Worm (Caenorhabditis elegans) whole organism, early embryonic: ENCODE measurements around the gene Y54E2A.9.

Experiments
- B0310.2 ChIP-seq: sonication (generic microtip); optimal IDR thresholded peaks from 2 replicates; lab custom pipeline; 2016; ENCODE audit warnings: mild to moderate bottlenecking, missing genetic modification characterization, missing compliant biosample characterization
- F13C5.2 ChIP-seq: sonication (generic microtip); optimal IDR thresholded peaks from 2 replicates; lab custom pipeline; 2017; ENCODE audit warnings: mild to moderate bottlenecking, missing genetic modification characterization, inconsistent platforms, missing compliant biosample characterization
- aly-1 ChIP-seq: sonication (generic microtip); optimal IDR thresholded peaks from 2 replicates; lab custom pipeline; 2016; ENCODE audit warnings: missing genetic modification characterization, missing compliant biosample characterization
- ama-1 ChIP-seq: fragments of 150-350 bp; optimal IDR thresholded peaks from 2 replicates; lab custom pipeline; 2014
- ceh-13 ChIP-seq: fragments of 200-800 bp; sonication (Bioruptor generic); optimal IDR thresholded peaks from 2 replicates; lab custom pipeline; 2018; ENCODE audit warnings: mild to moderate bottlenecking, missing genetic modification characterization, missing compliant biosample characterization
- ceh-36 ChIP-seq: sonication (generic microtip); optimal IDR thresholded peaks from 2 replicates; lab custom pipeline; 2016; ENCODE audit warnings: missing genetic modification characterization, inconsistent platforms, missing compliant biosample characterization
- ets-7 ChIP-seq: sonication (generic microtip); optimal IDR thresholded peaks from 2 replicates; lab custom pipeline; 2016; ENCODE audit warnings: missing genotype, missing genetic modification characterization, missing compliant biosample characterization
- flt-1 ChIP-seq: fragments of 200-800 bp; sonication (Bioruptor generic); IDR thresholded peaks from 2 replicates; pipeline ENCODE4 v1.3.6; 2022; ENCODE audit warnings: missing genetic modification characterization, missing compliant biosample characterization
- hmbx-1 ChIP-seq: sonication (generic microtip); optimal IDR thresholded peaks from 2 replicates; lab custom pipeline; 2016; ENCODE audit warnings: mild to moderate bottlenecking, missing genetic modification characterization, missing compliant biosample characterization
- hmg-4 ChIP-seq: fragments of 200-800 bp; sonication (Bioruptor generic); optimal IDR thresholded peaks from 2 replicates; lab custom pipeline; 2018; ENCODE audit warnings: mild to moderate bottlenecking, missing genetic modification characterization, missing compliant biosample characterization
- hnd-1 ChIP-seq: sonication (generic microtip); optimal IDR thresholded peaks from 2 replicates; lab custom pipeline; 2016; ENCODE audit warnings: missing genetic modification characterization, missing compliant biosample characterization
- pes-1 ChIP-seq: fragments of 200-800 bp; sonication (Bioruptor generic); IDR thresholded peaks from 2 replicates; pipeline ENCODE4 v1.3.6; 2022; ENCODE audit warnings: missing genetic modification reagents, missing genetic modification characterization, missing compliant biosample characterization
- scrt-1 ChIP-seq: fragments of 200-800 bp; sonication (Bioruptor generic); IDR thresholded peaks from 2 replicates; pipeline ENCODE4 v1.3.6; 2022; ENCODE audit warnings: missing genetic modification characterization, missing compliant biosample characterization
- sea-1 ChIP-seq: fragments of 200-800 bp; sonication (Bioruptor generic); conservative IDR thresholded peaks from 2 replicates; pipeline ENCODE4 v1.3.6; 2022; ENCODE audit warnings: missing genetic modification characterization, missing compliant biosample characterization
- tbx-11 ChIP-seq: fragments of 200-800 bp; sonication (Bioruptor generic); IDR thresholded peaks from 2 replicates; pipeline ENCODE4 v1.3.6; 2022; ENCODE audit warnings: missing genetic modification characterization, missing compliant biosample characterization
- tbx-37 ChIP-seq: fragments of 200-800 bp; sonication (Bioruptor generic); conservative IDR thresholded peaks from 2 replicates; pipeline ENCODE4 v1.3.6; 2022; ENCODE audit warnings: missing genetic modification reagents, missing genetic modification characterization, missing compliant biosample characterization
- tra-4 ChIP-seq: sonication (generic microtip); optimal IDR thresholded peaks from 2 replicates; lab custom pipeline; 2017; ENCODE audit warnings: missing genetic modification characterization, missing compliant biosample characterization

The Y54E2A.9 gene

DNA sequence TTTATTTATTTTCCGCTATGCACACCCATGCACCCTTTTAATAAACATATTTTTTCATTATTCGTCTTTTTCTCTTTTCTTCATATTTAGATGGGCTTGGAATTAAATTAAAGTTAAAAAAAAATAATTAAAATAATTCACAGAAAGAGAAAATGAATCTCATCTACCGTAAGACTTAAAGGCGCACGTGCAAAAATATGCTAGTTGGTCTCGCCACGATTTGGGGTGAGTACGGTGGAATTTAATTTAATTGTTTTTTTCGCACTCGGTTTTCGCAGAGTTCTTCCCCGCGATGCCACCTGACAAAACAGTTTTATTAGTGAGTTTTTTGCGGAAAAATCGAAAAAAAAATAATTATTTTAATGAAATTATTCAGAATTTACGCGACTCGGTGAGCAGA, 7.7 kb downstream of the Y54E2A.9 start, which contains the start of gene Y54E2A.8:
Gene Y54E2A.8 (plus strand): TSS at position 254 of the 400 bp plus-strand sequence.
- no peak for TF ChIP-seq flt-1 (GFP tag; lab: Robert Waterston, UW)
- TF ChIP-seq hnd-1 (tag; lab: Kevin White, UChicago) = no peak
- no peak for TF ChIP-seq tra-4 (tag; lab: Kevin White, UChicago)
- TF ChIP-seq scrt-1 (GFP tag; lab: Robert Waterston, UW) = no peak
- no peak for TF ChIP-seq ceh-36 (tag; lab: Kevin White, UChicago)
- no peak for TF ChIP-seq ceh-13
- TF ChIP-seq hmbx-1 (tag; lab: Kevin White, UChicago) = no peak
- TF ChIP-seq aly-1 (tag; lab: Kevin White, UChicago) = no peak
- no peak for TF ChIP-seq sea-1 (GFP tag; lab: Robert Waterston, UW)
- no peak for TF ChIP-seq tbx-37 (GFP tag; lab: Robert Waterston, UW)
- TF ChIP-seq hmg-4 (GFP tag; lab: Kevin White, UChicago) = no peak
- TF ChIP-seq ets-7 (tag; lab: Kevin White, UChicago) = no peak
- no peak for TF ChIP-seq F13C5.2 (tag; lab: Kevin White, UChicago)
- no peak for TF ChIP-seq ama-1 (lab: Kevin White, UChicago)
- TF ChIP-seq tbx-11 (GFP tag; lab: Robert Waterston, UW) = no peak
- no peak for TF ChIP-seq B0310.2 (tag; lab: Kevin White, UChicago)
- no peak for TF ChIP-seq pes-1 (GFP tag; lab: Robert Waterston, UW)

DNA sequence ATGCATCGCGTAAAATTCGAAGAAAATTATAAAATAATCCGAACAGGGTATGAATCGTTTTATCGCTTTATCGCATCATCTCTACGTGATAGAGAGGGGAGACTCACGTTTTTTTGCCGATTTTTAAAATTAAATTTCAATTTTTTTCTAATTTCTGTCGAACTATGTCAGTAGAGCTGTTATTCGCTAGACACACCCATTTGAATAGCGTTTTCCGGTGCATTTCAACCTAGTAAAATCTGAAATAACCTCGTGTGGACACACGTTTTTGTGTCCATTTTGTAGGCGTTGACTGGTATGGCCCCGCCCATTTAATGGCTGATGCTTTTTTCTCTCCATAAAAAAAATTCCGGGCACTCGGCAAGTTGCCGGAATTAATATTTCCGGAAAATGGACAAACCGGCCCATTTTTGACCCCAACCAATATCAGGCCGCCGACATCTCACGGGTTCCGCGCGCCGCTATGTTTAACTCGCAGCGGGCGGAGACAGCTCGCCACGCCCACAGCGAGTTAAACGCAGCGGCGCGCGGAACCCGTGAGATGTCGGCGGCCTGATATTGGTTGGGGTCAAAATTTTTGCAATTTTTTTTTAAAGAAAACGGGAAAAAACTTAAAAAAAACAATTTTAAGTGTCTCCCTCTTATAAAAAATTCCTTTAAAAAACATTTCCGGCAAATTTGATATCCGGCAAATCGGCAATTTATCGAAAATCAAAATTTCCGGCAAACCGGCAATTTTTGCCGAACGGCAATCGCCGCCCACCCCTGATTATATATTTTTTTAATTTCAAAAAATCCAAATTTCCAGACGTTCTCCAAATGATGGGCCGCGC, 12.6 kb downstream of the Y54E2A.9 start, which contains the start of gene Y54E2A.7:
Gene Y54E2A.7 (minus strand): TSS at position 51 of the 833 bp plus-strand sequence.
- TF ChIP-seq hmbx-1 (tag; lab: Kevin White, UChicago) = no peak
- TF ChIP-seq ama-1 (lab: Kevin White, UChicago) = no peak
- TF ChIP-seq hmg-4 (GFP tag; lab: Kevin White, UChicago) = no peak
- no peak for TF ChIP-seq F13C5.2 (tag; lab: Kevin White, UChicago)
- no peak for TF ChIP-seq sea-1 (GFP tag; lab: Robert Waterston, UW)
- no peak for TF ChIP-seq scrt-1 (GFP tag; lab: Robert Waterston, UW)
- no peak for TF ChIP-seq aly-1 (tag; lab: Kevin White, UChicago)
- no peak for TF ChIP-seq flt-1 (GFP tag; lab: Robert Waterston, UW)
- TF ChIP-seq tbx-37 (GFP tag; lab: Robert Waterston, UW) = no peak
- no peak for TF ChIP-seq tbx-11 (GFP tag; lab: Robert Waterston, UW)
- TF ChIP-seq hnd-1 (tag; lab: Kevin White, UChicago) = no peak
- TF ChIP-seq ceh-36 (tag; lab: Kevin White, UChicago) = no peak
- TF ChIP-seq B0310.2 (tag; lab: Kevin White, UChicago) = no peak
- no peak for TF ChIP-seq tra-4 (tag; lab: Kevin White, UChicago)
- no peak for TF ChIP-seq ceh-13
- no peak; the same call in 1 of the 2 replicates for TF ChIP-seq pes-1 (GFP tag; lab: Robert Waterston, UW)
- TF ChIP-seq ets-7 (tag; lab: Kevin White, UChicago) = no peak

DNA sequence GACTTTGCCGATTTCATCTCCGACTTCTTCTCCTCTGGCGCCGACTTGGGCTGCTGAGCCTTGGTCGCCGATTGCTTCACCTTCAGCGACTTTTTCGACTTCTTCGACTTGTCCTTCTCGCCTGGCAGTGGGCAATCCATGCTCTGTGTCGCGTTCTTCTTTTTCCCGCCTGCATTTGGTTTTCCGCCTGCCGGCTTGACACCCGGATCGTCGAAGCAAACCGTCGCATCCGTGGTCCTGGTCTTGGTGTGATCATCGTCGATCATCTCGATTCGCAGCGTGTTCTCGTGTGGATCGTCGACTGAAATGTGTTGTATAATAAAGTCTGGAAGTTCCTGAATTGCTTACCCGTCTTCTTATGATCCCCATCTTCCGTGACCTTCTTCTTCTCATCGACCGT, 13.7 kb downstream of the Y54E2A.9 start:
- TF ChIP-seq tbx-11 (GFP tag; lab: Robert Waterston, UW) = no peak
- no peak for TF ChIP-seq flt-1 (GFP tag; lab: Robert Waterston, UW)
- no peak for TF ChIP-seq ama-1 (lab: Kevin White, UChicago)
- no peak for TF ChIP-seq hmg-4 (GFP tag; lab: Kevin White, UChicago)
- TF ChIP-seq scrt-1 (GFP tag; lab: Robert Waterston, UW) = no peak
- no peak for TF ChIP-seq ceh-36 (tag; lab: Kevin White, UChicago)
- TF ChIP-seq sea-1 (GFP tag; lab: Robert Waterston, UW) = no peak
- TF ChIP-seq ceh-13 = no peak
- TF ChIP-seq hnd-1 (tag; lab: Kevin White, UChicago) = no peak
- no peak for TF ChIP-seq ets-7 (tag; lab: Kevin White, UChicago)

DNA sequence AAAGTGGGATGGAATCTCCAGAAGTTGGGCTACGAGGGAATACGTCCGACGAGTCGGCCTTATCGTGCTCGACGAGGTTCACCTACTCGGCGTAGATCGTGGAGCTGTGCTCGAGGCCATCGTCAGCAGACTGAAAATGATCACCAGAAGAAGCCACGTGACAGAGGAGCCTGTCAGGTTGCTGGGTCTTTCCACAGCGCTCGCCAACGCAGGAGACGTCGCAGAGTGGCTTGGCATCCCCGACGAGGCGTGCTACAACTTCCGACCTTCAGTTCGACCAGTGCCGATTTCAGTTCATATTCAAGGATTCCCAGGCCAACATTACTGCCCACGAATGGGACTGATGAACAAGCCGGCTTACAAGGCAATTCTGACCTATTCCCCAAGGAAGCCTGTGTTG, 14.7 kb downstream of the Y54E2A.9 start:
- TF ChIP-seq hmg-4 (GFP tag; lab: Kevin White, UChicago) (no peak), B0310.2 (tag; lab: Kevin White, UChicago) (no peak), tbx-37 (GFP tag; lab: Robert Waterston, UW) (no peak), tra-4 (tag; lab: Kevin White, UChicago) (no peak), ceh-36 (tag; lab: Kevin White, UChicago) (no peak), scrt-1 (GFP tag; lab: Robert Waterston, UW) (no peak), aly-1 (tag; lab: Kevin White, UChicago) (no peak), F13C5.2 (tag; lab: Kevin White, UChicago) (no peak), pes-1 (GFP tag; lab: Robert Waterston, UW) (no peak), sea-1 (GFP tag; lab: Robert Waterston, UW) (no peak), tbx-11 (GFP tag; lab: Robert Waterston, UW) (no peak)

DNA sequence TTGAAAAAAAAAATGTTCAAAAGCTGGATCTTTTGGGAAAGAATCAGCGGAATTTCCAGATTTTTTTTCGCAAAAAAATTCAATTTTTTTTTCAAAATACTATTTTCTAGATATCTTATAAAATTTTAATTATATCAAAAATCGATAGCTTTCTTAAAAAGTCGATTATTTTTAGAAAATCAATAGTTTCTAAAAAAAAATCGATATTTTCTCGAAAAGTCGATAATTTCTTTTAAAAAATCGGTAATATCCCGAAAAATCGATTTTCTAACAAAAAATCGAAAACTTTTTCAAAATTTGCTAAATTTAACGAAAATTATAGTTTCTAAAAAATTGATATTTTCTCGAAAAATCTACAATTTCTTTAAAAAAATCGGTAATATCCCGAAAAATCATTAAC, 17.0 kb downstream of the Y54E2A.9 start:
- TF ChIP-seq tbx-37 (GFP tag; lab: Robert Waterston, UW) = no peak
- no peak for TF ChIP-seq F13C5.2 (tag; lab: Kevin White, UChicago)

DNA sequence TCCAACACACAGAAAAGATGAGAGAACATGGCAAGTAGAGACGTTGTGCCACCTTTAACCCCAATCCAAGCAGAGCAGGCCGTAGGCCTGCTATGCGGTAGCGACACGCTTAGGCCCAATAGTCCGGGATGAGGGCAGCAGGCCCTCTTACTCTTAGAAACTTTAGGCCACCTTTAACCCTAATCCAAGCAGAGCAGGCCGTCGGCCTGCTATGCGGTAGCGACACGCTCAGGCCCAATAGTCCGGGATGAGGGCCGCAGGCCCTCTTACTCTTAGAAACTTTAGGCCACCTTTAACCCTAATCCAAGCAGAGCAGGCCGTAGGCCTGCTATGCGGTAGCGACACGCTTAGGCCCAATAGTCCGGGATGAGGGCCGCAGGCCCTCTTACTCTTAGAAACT, 20.1 kb downstream of the Y54E2A.9 start:
- 0 out of 2 replicates have a peak, but pooled peaks have one; percentile 48 for TF ChIP-seq pes-1 (GFP tag; lab: Robert Waterston, UW)

DNA sequence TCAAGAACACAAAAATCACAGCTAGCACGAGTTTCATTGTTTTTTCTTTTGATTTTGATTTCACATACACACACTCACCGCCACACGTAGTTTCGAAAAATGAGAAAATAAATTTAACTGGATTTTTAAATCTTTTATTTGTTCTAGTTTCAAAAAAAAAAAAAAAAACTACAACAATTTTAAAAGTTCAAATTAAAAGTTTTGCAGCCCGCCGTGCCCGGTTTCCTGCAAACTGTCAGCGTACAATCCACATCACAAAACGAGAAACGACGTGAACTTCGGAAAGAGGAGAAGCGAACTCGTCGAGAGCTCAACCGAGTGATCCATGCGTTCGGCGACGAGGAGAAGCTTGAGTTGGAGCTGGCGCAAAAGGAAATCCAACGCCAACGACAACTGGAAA, 28.1 kb downstream of the Y54E2A.9 start, which contains the start of gene Y54E2A.5:
Gene Y54E2A.5 (minus strand): TSS at position 101 of the 400 bp plus-strand sequence.
- no peak for TF ChIP-seq tbx-11 (GFP tag; lab: Robert Waterston, UW)
- no peak for TF ChIP-seq aly-1 (tag; lab: Kevin White, UChicago)
- TF ChIP-seq flt-1 (GFP tag; lab: Robert Waterston, UW) = no peak
- TF ChIP-seq B0310.2 (tag; lab: Kevin White, UChicago) = no peak
- TF ChIP-seq scrt-1 (GFP tag; lab: Robert Waterston, UW) = no peak
- TF ChIP-seq tra-4 (tag; lab: Kevin White, UChicago) = no peak
- no peak for TF ChIP-seq tbx-37 (GFP tag; lab: Robert Waterston, UW)
- no peak for TF ChIP-seq hmg-4 (GFP tag; lab: Kevin White, UChicago)
- TF ChIP-seq sea-1 (GFP tag; lab: Robert Waterston, UW) = no peak
- TF ChIP-seq hmbx-1 (tag; lab: Kevin White, UChicago) = no peak
- no peak for TF ChIP-seq ets-7 (tag; lab: Kevin White, UChicago)
- no peak for TF ChIP-seq ceh-13
- TF ChIP-seq pes-1 (GFP tag; lab: Robert Waterston, UW) = no peak
